Fruit fly (Drosophila melanogaster) whole organism, embryonic: ENCODE measurements around the gene Actn.

Source experiments
- CG10321 ChIP-seq: fragments of 200-800 bp; sonication (Bioruptor generic); IDR thresholded peaks from 2 replicates; pipeline ENCODE4 v1.3.6; 2022; ENCODE audit warnings: missing biosample characterization, missing genetic modification characterization
- CG12219 ChIP-seq: fragments of 200-800 bp; sonication (Bioruptor generic); optimal IDR thresholded peaks from 3 replicates; lab custom pipeline; 2018; ENCODE audit warnings: missing biosample characterization, mild to moderate bottlenecking, missing genetic modification characterization
- CG15479 ChIP-seq: fragments of 200-800 bp; sonication (Bioruptor generic); optimal IDR thresholded peaks from 3 replicates; lab custom pipeline; 2019; ENCODE audit warnings: missing biosample characterization, mild to moderate bottlenecking, missing genetic modification characterization, moderate library complexity
- CG17361 ChIP-seq: fragments of 200-800 bp; sonication (Bioruptor generic); IDR thresholded peaks from 3 replicates; pipeline ENCODE4 v1.3.6; 2022; ENCODE audit warnings: missing biosample characterization, missing genetic modification characterization
- CG4617 ChIP-seq: fragments of 200-800 bp; sonication (Bioruptor generic); optimal IDR thresholded peaks from 3 replicates; lab custom pipeline; 2016; ENCODE audit warnings: missing biosample characterization, missing genetic modification characterization, borderline replicate concordance
- CG7372 ChIP-seq: fragments of 200-800 bp; sonication (Bioruptor generic); IDR thresholded peaks from 2 replicates; pipeline ENCODE4 v1.3.6; 2022; ENCODE audit warnings: missing biosample characterization, missing genetic modification characterization
- Hr78 ChIP-seq, 2 experiments: fragments of 200-800 bp in 1 of 2; fragments of >200 bp in 1 of 2; sonication (Bioruptor generic) in 1 of 2; optimal IDR thresholded peaks; 2 replicates each; lab custom pipeline; 2017 to 2019; ENCODE audit warnings: missing biosample characterization in 2 of 2, missing genetic modification characterization in 2 of 2, mild to moderate bottlenecking in 1 of 2, moderate library complexity in 1 of 2
- Hsf ChIP-seq: fragments of 200-800 bp; sonication (Bioruptor generic); optimal IDR thresholded peaks from 3 replicates; lab custom pipeline; 2016; ENCODE audit warnings: missing biosample characterization, missing genetic modification characterization
- Taf1 ChIP-seq: fragments of 200-800 bp; sonication (Bioruptor generic); IDR thresholded peaks from 2 replicates; pipeline ENCODE4 v1.3.6; 2022; ENCODE audit warnings: missing biosample characterization, missing genetic modification characterization
- ab ChIP-seq: fragments of 200-800 bp; sonication (Bioruptor generic); optimal IDR thresholded peaks from 2 replicates; lab custom pipeline; 2016; ENCODE audit warnings: missing biosample characterization, missing genetic modification characterization
- disco-r ChIP-seq: fragments of 200-800 bp; sonication (Bioruptor generic); optimal IDR thresholded peaks from 2 replicates; lab custom pipeline; 2016; ENCODE audit warnings: missing biosample characterization, missing genetic modification characterization
- nom ChIP-seq: fragments of 200-800 bp; sonication (Bioruptor generic); optimal IDR thresholded peaks from 2 replicates; lab custom pipeline; 2017; ENCODE audit warnings: missing biosample characterization, missing genetic modification characterization, mild to moderate bottlenecking, moderate library complexity, missing genetic modification reagents
- sd ChIP-seq: fragments of 200-800 bp; sonication (Bioruptor generic); optimal IDR thresholded peaks from 3 replicates; lab custom pipeline; 2018; ENCODE audit warnings: missing biosample characterization, mild to moderate bottlenecking, missing genetic modification characterization, moderate library complexity

DNA sequence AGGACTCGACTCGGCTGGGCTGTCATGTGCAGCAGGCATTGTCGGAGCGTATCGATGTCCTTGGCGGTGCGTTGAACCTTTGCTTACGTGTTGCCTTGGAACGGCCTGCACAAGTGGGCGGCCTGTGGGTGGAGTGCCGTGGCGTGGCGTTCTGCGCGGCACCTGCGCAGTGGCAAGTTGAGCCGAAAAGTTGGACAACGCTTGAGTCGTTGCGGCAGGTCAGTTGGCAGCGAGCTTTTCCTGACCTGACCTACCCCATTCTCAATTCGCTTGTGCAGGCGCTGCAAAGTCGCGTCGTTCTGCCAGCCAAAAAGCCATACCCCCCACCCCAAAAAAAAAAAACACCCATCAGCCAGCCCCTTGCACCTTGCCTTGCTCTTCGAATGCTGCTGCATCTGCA is 60.4 kb downstream of the Actn start:
- TF ChIP-seq sd (tag; lab: Kevin White, UChicago): no peak
- no peak for TF ChIP-seq disco-r (GFP tag; lab: Kevin White, UChicago)
- no peak for TF ChIP-seq CG12219 (GFP tag; lab: Kevin White, UChicago)
- TF ChIP-seq Taf1 (GFP tag; lab: Robert Waterston, UW): no peak
- no peak for TF ChIP-seq CG17361 (GFP tag; lab: Robert Waterston, UW)
- TF ChIP-seq Hr78 (GFP tag; optimal IDR thresholded peaks at IDR 0.05; lab: Kevin White, UChicago): no peak
- no peak for TF ChIP-seq CG15479 (GFP tag; lab: Kevin White, UChicago)
- no peak for TF ChIP-seq CG10321
- no peak for TF ChIP-seq CG4617 (GFP tag; lab: Kevin White, UChicago)
- TF ChIP-seq Hsf (GFP tag; lab: Kevin White, UChicago): no peak
- TF ChIP-seq CG7372: no peak
- TF ChIP-seq ab (GFP tag; lab: Kevin White, UChicago): no peak
- no peak for TF ChIP-seq nom (GFP tag; lab: Kevin White, UChicago)
